Worm (Caenorhabditis elegans): ENCODE measurements around the gene C04A11.1.

C04A11.1 gene

DNA sequence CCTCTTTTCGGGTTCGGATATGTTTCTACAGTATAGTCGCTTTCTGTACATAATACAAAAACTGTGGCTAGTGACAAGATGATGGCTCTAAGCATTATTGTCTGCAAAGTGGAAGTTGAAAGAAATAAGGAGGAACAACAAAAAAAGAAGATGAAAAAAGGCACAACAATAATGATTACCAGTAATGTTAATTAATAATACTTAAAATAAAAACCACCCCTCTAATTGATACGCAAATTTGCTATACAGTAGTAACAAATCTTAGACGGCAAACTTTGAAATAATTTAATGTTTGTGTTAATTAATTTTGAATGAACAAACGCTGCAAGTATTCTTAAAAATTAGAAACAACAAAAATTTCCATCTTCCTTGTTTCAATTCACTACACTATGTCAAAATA lies 38.7 kb upstream of the C04A11.1 start, which contains the start of gene Y12A6A.1:
Gene Y12A6A.1, minus strand, starts transcription at position 101 of the 400 bp plus-strand sequence.
- TF ChIP-seq lag-1 (GFP tag; IDR thresholded peaks at IDR 0.05) = no peak
- TF ChIP-seq aptf-2 (GFP tag; conservative IDR thresholded peaks at IDR 0.05) = no peak

DNA sequence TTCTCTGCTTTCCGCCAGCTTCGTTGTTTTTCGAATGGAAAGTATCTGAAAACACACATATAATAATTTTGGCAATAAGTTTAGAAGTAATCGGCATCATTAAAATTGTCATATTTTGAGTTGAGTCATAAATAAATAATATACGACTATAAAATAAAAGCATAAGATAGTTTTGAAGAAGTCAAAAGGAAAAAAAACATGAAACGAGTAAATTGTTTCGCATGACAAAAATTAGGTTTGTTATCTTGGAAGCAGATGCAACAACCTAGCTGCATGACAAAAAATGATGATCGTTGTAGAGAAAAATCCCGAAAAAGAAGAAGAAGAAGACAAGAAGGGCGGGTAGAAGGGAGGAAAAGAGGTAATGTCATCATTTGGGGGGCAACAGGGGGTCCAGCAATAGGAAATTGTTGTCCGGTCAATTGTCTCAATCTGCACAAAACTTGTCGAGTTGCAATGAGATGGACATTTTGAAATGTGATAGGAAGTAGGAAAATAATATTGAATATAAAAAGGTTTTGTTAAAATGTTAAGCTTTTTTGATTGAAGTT lies 29.1 kb upstream of the C04A11.1 start, which contains the start of gene nlg-1:
Gene nlg-1, minus strand, starts transcription at position 51 of the 551 bp plus-strand sequence.
- TF ChIP-seq Y95B8A.8 (GFP tag; IDR thresholded peaks at IDR 0.05) (no peak), lir-1 (GFP tag; conservative IDR thresholded peaks at IDR 0.05) (no peak), Y53G8AR.9 (GFP tag; conservative IDR thresholded peaks at IDR 0.05) (no peak), F10E7.11 (tag; optimal IDR thresholded peaks at IDR 0.05) (no peak), hlh-12 (tag; optimal IDR thresholded peaks at IDR 0.05) (no peak), mes-4 (tag; optimal IDR thresholded peaks at IDR 0.05) (no peak), zfh-2 (GFP tag; conservative IDR thresholded peaks at IDR 0.05) (no peak), lin-26 (GFP tag; IDR thresholded peaks at IDR 0.05) (no peak), cebp-1 (GFP tag; IDR thresholded peaks at IDR 0.05) (no peak), cebp-1 (tag; optimal IDR thresholded peaks at IDR 0.05) (no peak), aptf-3 (GFP tag; IDR thresholded peaks at IDR 0.05) (no peak), ztf-3 (GFP tag; optimal IDR thresholded peaks at IDR 0.05) (no peak)

DNA sequence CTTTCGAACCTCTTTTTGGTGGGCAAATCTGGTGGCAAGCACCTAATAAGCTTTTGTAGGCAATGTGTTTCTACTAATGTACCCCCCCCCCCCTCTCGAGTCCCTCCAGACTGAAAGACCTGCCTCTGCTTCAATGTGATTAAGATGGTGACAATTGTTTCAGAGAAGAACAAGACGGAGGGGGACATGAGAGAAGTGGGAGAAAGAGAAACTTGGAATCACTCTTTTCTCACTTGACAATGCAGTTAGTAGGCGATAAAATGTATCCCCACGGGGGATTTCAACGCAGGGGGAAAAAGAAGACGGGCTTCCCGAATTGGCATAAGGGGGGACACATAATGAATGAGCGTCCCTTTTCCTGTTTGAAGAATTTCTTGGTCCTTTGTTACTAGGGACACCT lies 28.1 kb upstream of the C04A11.1 start:
- TF ChIP-seq aptf-2 (GFP tag; conservative IDR thresholded peaks at IDR 0.05) (0 out of 2 replicates have a peak, but pooled peaks have one; percentile 20), F57A8.1 (GFP tag; optimal IDR thresholded peaks at IDR 0.05) (no peak), Y53G8AR.9 (GFP tag; conservative IDR thresholded peaks at IDR 0.05) (no peak), hsf-1 (GFP tag; IDR thresholded peaks at IDR 0.05) (0 out of 2 replicates have a peak, but pooled peaks have one; percentile 34), F22D6.2 (tag; optimal IDR thresholded peaks at IDR 0.05) (no peak)

DNA sequence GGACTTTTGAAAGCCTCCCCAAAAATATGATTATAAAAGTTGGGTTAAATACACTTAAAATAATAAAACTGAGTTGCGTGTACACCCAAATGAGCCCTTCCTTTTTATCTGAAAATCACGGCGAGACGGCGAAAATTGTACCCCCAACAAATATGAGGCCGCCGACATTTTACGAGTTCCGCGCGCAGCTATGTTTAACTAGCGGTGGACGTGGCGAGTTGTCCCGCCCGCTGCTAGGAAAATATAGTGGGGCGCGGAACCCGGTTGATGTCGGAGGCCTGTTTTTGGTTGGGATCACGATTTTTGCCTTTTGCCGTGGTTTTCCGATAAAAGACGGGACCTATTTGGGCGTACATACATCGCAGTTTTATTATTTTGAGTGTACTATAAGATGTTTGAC lies 27.3 kb upstream of the C04A11.1 start:
- no peak for TF ChIP-seq egl-18 (GFP tag; IDR thresholded peaks at IDR 0.05)
- no peak for TF ChIP-seq snpc-4 (GFP tag; optimal IDR thresholded peaks at IDR 0.05)
- TF ChIP-seq snpc-4 (tag; optimal IDR thresholded peaks at IDR 0.05) = peak in 2 of 4 experiments; percentile 82 to 88
- no peak for TF ChIP-seq nhr-27 (tag; optimal IDR thresholded peaks at IDR 0.05)
- peak; percentile 13; the same call in 1 of the 2 replicates for TF ChIP-seq hmg-1.2 (GFP tag; IDR thresholded peaks at IDR 0.05)

DNA sequence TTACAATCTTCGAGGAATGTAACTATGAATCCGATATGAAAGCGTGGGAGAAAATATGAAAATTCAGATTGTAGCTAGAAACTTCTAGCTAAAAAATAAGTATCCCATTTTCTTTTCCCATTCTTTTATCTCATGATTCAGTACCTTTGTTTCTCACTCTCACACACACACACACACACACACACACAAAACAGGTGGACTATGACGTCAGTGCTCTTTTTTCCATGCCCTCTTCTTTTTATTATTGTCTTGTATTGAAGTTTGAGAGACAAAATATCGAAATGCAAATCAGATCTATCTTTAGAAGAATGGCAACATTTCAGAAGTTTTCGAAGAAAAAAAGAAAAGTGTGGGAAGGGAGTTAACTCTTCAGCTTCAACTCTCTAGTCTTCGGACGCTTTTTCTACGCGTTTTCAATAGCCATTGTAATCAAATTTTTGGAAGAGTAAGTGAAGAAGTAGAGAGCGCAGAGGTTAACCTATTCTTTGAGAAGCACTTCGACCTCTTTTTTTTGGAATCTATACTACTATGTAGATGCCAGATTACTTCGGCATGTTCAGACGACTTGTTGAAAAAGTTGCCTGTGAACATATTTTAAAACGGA lies 26.3 kb upstream of the C04A11.1 start:
- TF ChIP-seq K12H6.12 (tag; optimal IDR thresholded peaks at IDR 0.05) (no peak), let-607 (tag; optimal IDR thresholded peaks at IDR 0.05) (no peak), zfh-2 (GFP tag; conservative IDR thresholded peaks at IDR 0.05) (no peak), somi-1 (GFP tag; optimal IDR thresholded peaks at IDR 0.05) (no peak), F23B12.7 (tag; optimal IDR thresholded peaks at IDR 0.05; ENCODE audit: insufficient read depth) (no peak), nhr-179 (tag; optimal IDR thresholded peaks at IDR 0.05) (no peak), rcor-1 (GFP tag; IDR thresholded peaks at IDR 0.05) (no peak), nfya-2 (GFP tag; IDR thresholded peaks at IDR 0.05) (no peak), him-1 (tag; optimal IDR thresholded peaks at IDR 0.05) (no peak), tbp1 (GFP tag; optimal IDR thresholded peaks at IDR 0.05) (no peak), lsy-27 (tag; optimal IDR thresholded peaks at IDR 0.05; ENCODE audit: borderline replicate concordance, insufficient read depth) (no peak), Y79H2A.3 (GFP tag; conservative IDR thresholded peaks at IDR 0.05) (no peak), pha-4 (tag; optimal IDR thresholded peaks at IDR 0.05) (no peak), madf-3 (GFP tag; IDR thresholded peaks at IDR 0.05) (no peak), ZK185.1 (tag; optimal IDR thresholded peaks at IDR 0.05; ENCODE audit: poor library complexity, severe bottlenecking) (no peak), ccch-3 (GFP tag; optimal IDR thresholded peaks at IDR 0.05) (no peak), Y53G8AR.9 (GFP tag; conservative IDR thresholded peaks at IDR 0.05) (no peak)

Data from whole organism, young adult.